Worm (Caenorhabditis elegans) whole organism, young adult: Measurements from ENCODE around the gene fut-1.

Source experiments
- C06A6.2 ChIP-seq: fragments of 200-800 bp; sonication (Bioruptor generic); conservative IDR thresholded peaks from 2 replicates; pipeline ENCODE4 v1.3.6; 2022; ENCODE audit warnings: missing genetic modification characterization, missing compliant biosample characterization
- C17E4.6 ChIP-seq: fragments of 200-800 bp; sonication (Bioruptor generic); IDR thresholded peaks from 2 replicates; pipeline ENCODE4 v1.3.6; 2022; ENCODE audit warnings: missing genetic modification reagents, missing genetic modification characterization, missing compliant biosample characterization
- F22D6.2 ChIP-seq: sonication (generic microtip); optimal IDR thresholded peaks from 2 replicates; lab custom pipeline; 2016; ENCODE audit warnings: mild to moderate bottlenecking, missing genetic modification characterization, missing compliant biosample characterization
- F39B2.1 ChIP-seq: fragments of 200-800 bp; sonication (Bioruptor generic); IDR thresholded peaks from 2 replicates; pipeline ENCODE4 v1.3.6; 2022; ENCODE audit warnings: missing genetic modification reagents, missing genetic modification characterization, missing compliant biosample characterization
- F55B11.4 ChIP-seq: sonication (generic microtip); optimal IDR thresholded peaks from 2 replicates; lab custom pipeline; 2016; ENCODE audit warnings: missing compliant biosample characterization, missing genetic modification characterization, borderline replicate concordance; ENCODE audit not compliant: insufficient read depth
- F57A8.1 ChIP-seq: fragments of 200-800 bp; sonication (Bioruptor generic); optimal IDR thresholded peaks from 2 replicates; lab custom pipeline; 2018; ENCODE audit warnings: mild to moderate bottlenecking, missing genetic modification characterization, moderate library complexity, missing compliant biosample characterization
- F57C9.4 ChIP-seq: sonication (generic microtip); optimal IDR thresholded peaks from 2 replicates; lab custom pipeline; 2017; ENCODE audit warnings: mild to moderate bottlenecking, missing genetic modification characterization, missing compliant biosample characterization
- ama-1 ChIP-seq, 3 experiments: fragments of 150-350 bp in 1 of 3; sonication (generic microtip) in 2 of 3; optimal IDR thresholded peaks; 2 replicates each; lab custom pipeline; 2014 to 2018; ENCODE audit warnings: missing biosample characterization in 2 of 3, missing genetic modification characterization in 2 of 3, missing genetic modification reagents in 2 of 3
- attf-3 ChIP-seq: fragments of 200-800 bp; sonication (Bioruptor generic); conservative IDR thresholded peaks from 2 replicates; pipeline ENCODE4 v1.3.6; 2022; ENCODE audit warnings: missing genetic modification reagents, missing genetic modification characterization, missing compliant biosample characterization
- attf-6 ChIP-seq: fragments of 200-800 bp; sonication (Bioruptor generic); IDR thresholded peaks from 2 replicates; pipeline ENCODE4 v1.3.6; 2022; ENCODE audit warnings: missing genetic modification reagents, missing genetic modification characterization, missing compliant biosample characterization
- ccch-3 ChIP-seq: fragments of 200-800 bp; sonication (Bioruptor generic); optimal IDR thresholded peaks from 2 replicates; lab custom pipeline; 2018; ENCODE audit warnings: mild to moderate bottlenecking, missing genetic modification characterization, missing compliant biosample characterization
- cebp-2 ChIP-seq: fragments of 200-800 bp; sonication (Bioruptor generic); IDR thresholded peaks from 2 replicates; pipeline ENCODE4 v1.3.6; 2022; ENCODE audit warnings: missing genetic modification characterization, missing compliant biosample characterization
- ceh-100 ChIP-seq: fragments of 200-800 bp; sonication (Bioruptor generic); IDR thresholded peaks from 2 replicates; pipeline ENCODE4 v1.3.6; 2022; ENCODE audit warnings: missing genetic modification reagents, missing genetic modification characterization, missing compliant biosample characterization
- ceh-79 ChIP-seq: sonication (generic microtip); optimal IDR thresholded peaks from 2 replicates; lab custom pipeline; 2017; ENCODE audit warnings: mild to moderate bottlenecking, missing genetic modification characterization, missing compliant biosample characterization
- ceh-91 ChIP-seq: fragments of 200-800 bp; sonication (Bioruptor generic); IDR thresholded peaks from 2 replicates; pipeline ENCODE4 v1.3.6; 2022; ENCODE audit warnings: missing genetic modification reagents, missing genetic modification characterization, missing compliant biosample characterization
- chd-7 ChIP-seq: sonication (generic microtip); optimal IDR thresholded peaks from 2 replicates; lab custom pipeline; 2016; ENCODE audit warnings: mild to moderate bottlenecking, missing genetic modification characterization, moderate library complexity, missing compliant biosample characterization
- dpff-1 ChIP-seq: sonication (generic microtip); optimal IDR thresholded peaks from 2 replicates; lab custom pipeline; 2017; ENCODE audit warnings: mild to moderate bottlenecking, missing genetic modification characterization, missing compliant biosample characterization
- dpl-1 ChIP-seq: fragments of 150-350 bp; optimal IDR thresholded peaks from 2 replicates; lab custom pipeline; 2014; ENCODE audit warnings: missing biosample characterization, missing genetic modification reagents, missing genetic modification characterization
- ets-4 ChIP-seq: fragments of 200-800 bp; sonication (Bioruptor generic); optimal IDR thresholded peaks from 2 replicates; lab custom pipeline; 2018; ENCODE audit warnings: mild to moderate bottlenecking, missing genetic modification characterization, missing compliant biosample characterization
- gei-17 ChIP-seq: fragments of 200-800 bp; sonication (Bioruptor generic); optimal IDR thresholded peaks from 2 replicates; lab custom pipeline; 2018; ENCODE audit warnings: mild to moderate bottlenecking, missing genetic modification characterization, missing compliant biosample characterization
- hlh-26 ChIP-seq: fragments of 200-800 bp; sonication (Bioruptor generic); conservative IDR thresholded peaks from 2 replicates; pipeline ENCODE4 v1.3.6; 2022; ENCODE audit warnings: missing genetic modification reagents, missing genetic modification characterization, missing compliant biosample characterization
- hmg-1.2 ChIP-seq: fragments of 200-800 bp; sonication (Bioruptor generic); IDR thresholded peaks from 2 replicates; pipeline ENCODE4 v1.3.6; 2022; ENCODE audit warnings: missing genetic modification reagents, missing genetic modification characterization, missing compliant biosample characterization
- hsf-1 ChIP-seq: fragments of 200-800 bp; sonication (Bioruptor generic); IDR thresholded peaks from 2 replicates; pipeline ENCODE4 v1.3.6; 2022; ENCODE audit warnings: missing genetic modification reagents, missing genetic modification characterization, missing compliant biosample characterization
- lag-1 ChIP-seq: fragments of 200-800 bp; sonication (Bioruptor generic); IDR thresholded peaks from 2 replicates; pipeline ENCODE4 v1.3.6; 2022; ENCODE audit warnings: missing genetic modification reagents, missing genetic modification characterization, missing compliant biosample characterization
- let-607 ChIP-seq, 2 experiments: fragments of 200-800 bp in 1 of 2; sonication (Bioruptor generic) in 1 of 2; sonication (generic microtip) in 1 of 2; optimal IDR thresholded peaks; 2 replicates each; lab custom pipeline; 2016 to 2018; ENCODE audit warnings: mild to moderate bottlenecking in 2 of 2, missing compliant biosample characterization in 2 of 2, missing genetic modification characterization in 2 of 2, moderate library complexity in 2 of 2, missing genotype in 1 of 2
- madf-8 ChIP-seq: fragments of 200-800 bp; sonication (Bioruptor generic); conservative IDR thresholded peaks from 2 replicates; pipeline ENCODE4 v1.3.6; 2022; ENCODE audit warnings: missing genetic modification reagents, missing genetic modification characterization, missing compliant biosample characterization
- mel-28 ChIP-seq: sonication (generic microtip); optimal IDR thresholded peaks from 2 replicates; lab custom pipeline; 2016; ENCODE audit warnings: borderline replicate concordance, mild to moderate bottlenecking, missing genetic modification characterization, missing compliant biosample characterization
- nfyb-1 ChIP-seq: fragments of 200-800 bp; sonication (Bioruptor generic); IDR thresholded peaks from 2 replicates; pipeline ENCODE4 v1.3.6; 2022; ENCODE audit warnings: missing genetic modification reagents, missing genetic modification characterization, missing compliant biosample characterization
- nhr-120 ChIP-seq: fragments of 200-800 bp; sonication (Bioruptor generic); IDR thresholded peaks from 2 replicates; pipeline ENCODE4 v1.3.6; 2022; ENCODE audit warnings: missing genetic modification characterization, missing compliant biosample characterization
- nhr-179 ChIP-seq: sonication (generic microtip); optimal IDR thresholded peaks from 2 replicates; lab custom pipeline; 2016; ENCODE audit warnings: mild to moderate bottlenecking, missing genetic modification characterization, missing compliant biosample characterization
- nhr-90 ChIP-seq: sonication (generic microtip); optimal IDR thresholded peaks from 2 replicates; lab custom pipeline; 2016; ENCODE audit warnings: missing genotype, mild to moderate bottlenecking, missing genetic modification characterization, missing compliant biosample characterization
- pha-4 ChIP-seq: fragments of 150-350 bp; sonication (generic microtip); optimal IDR thresholded peaks from 2 replicates; lab custom pipeline; 2014; ENCODE audit warnings: missing biosample characterization, missing genetic modification reagents, missing genetic modification characterization
- rpc-1 ChIP-seq, 2 experiments: fragments of 150-350 bp in 1 of 2; sonication (generic microtip) in 1 of 2; optimal IDR thresholded peaks; 2 replicates each; lab custom pipeline; 2014 to 2018; ENCODE audit warnings: missing biosample characterization in 1 of 2, missing genetic modification characterization in 1 of 2, missing genetic modification reagents in 1 of 2, missing genotype in 1 of 2
- sdz-38 ChIP-seq: sonication (generic microtip); optimal IDR thresholded peaks from 2 replicates; lab custom pipeline; 2016; ENCODE audit warnings: missing genotype, missing genetic modification characterization, missing compliant biosample characterization
- snpc-1.1 ChIP-seq: sonication (generic microtip); optimal IDR thresholded peaks from 2 replicates; lab custom pipeline; 2017; ENCODE audit warnings: missing genetic modification characterization, mild to moderate bottlenecking, missing compliant biosample characterization, antibody characterized with exemption, moderate library complexity, missing genotype, missing genetic modification reagents; ENCODE audit not compliant: insufficient read depth
- snpc-1.3 ChIP-seq: sonication (generic microtip); optimal IDR thresholded peaks from 2 replicates; lab custom pipeline; 2017; ENCODE audit warnings: missing genetic modification characterization, mild to moderate bottlenecking, missing compliant biosample characterization, antibody characterized with exemption, moderate library complexity, missing genotype, missing genetic modification reagents; ENCODE audit not compliant: insufficient read depth
- tbp1 ChIP-seq: fragments of 200-800 bp; sonication (Bioruptor generic); optimal IDR thresholded peaks from 2 replicates; lab custom pipeline; 2018; ENCODE audit warnings: mild to moderate bottlenecking, missing genetic modification characterization, missing compliant biosample characterization
- tlf-1 ChIP-seq: fragments of 200-800 bp; sonication (Bioruptor generic); optimal IDR thresholded peaks from 2 replicates; lab custom pipeline; 2018; ENCODE audit warnings: mild to moderate bottlenecking, missing genetic modification characterization, missing compliant biosample characterization
- unc-130 ChIP-seq: sonication (generic microtip); optimal IDR thresholded peaks from 2 replicates; lab custom pipeline; 2016; ENCODE audit warnings: missing genetic modification reagents, missing genetic modification characterization, missing compliant biosample characterization
- unc-62 ChIP-seq: fragments of 150-350 bp; optimal IDR thresholded peaks from 2 replicates; lab custom pipeline; 2014; ENCODE audit warnings: missing biosample characterization, missing genetic modification reagents, missing genetic modification characterization
- zfh-2 ChIP-seq: fragments of 200-800 bp; sonication (Bioruptor generic); conservative IDR thresholded peaks from 2 replicates; pipeline ENCODE4 v1.3.6; 2022; ENCODE audit warnings: missing genetic modification reagents, missing genetic modification characterization, missing compliant biosample characterization
- ztf-18 ChIP-seq: sonication (generic microtip); optimal IDR thresholded peaks from 2 replicates; lab custom pipeline; 2016; ENCODE audit warnings: missing genotype, mild to moderate bottlenecking, missing genetic modification characterization, missing compliant biosample characterization
- ztf-22 ChIP-seq: fragments of 200-800 bp; sonication (Bioruptor generic); optimal IDR thresholded peaks from 2 replicates; lab custom pipeline; 2018; ENCODE audit warnings: mild to moderate bottlenecking, missing genetic modification characterization, moderate library complexity, missing compliant biosample characterization

The fut-1 gene

DNA sequence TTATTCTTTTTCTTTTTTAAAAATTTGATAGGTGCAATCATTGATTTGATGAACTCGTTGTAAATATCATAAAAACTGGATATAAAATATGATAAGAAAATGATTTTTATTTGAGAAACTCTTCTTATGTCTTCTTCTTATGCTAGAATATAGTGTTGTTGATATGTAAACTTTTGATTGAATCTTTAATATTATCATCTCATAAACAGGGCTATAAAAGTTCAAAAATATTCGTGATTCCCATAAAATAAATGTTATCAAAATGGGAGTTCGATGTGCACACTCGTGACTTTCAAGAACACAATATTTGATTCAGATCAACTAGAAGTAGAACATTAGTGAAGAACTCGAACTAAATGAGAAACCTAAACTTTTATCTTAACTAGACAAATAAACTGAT lies 20.4 kb downstream of the fut-1 start:
- no peak for TF ChIP-seq dpl-1 (GFP tag; lab: Kevin White, UChicago)
- TF ChIP-seq snpc-1.1 (tag; lab: Kevin White, UChicago), result no peak
- no peak for TF ChIP-seq hsf-1 (GFP tag; lab: Robert Waterston, UW)
- TF ChIP-seq F57A8.1, result no peak
- TF ChIP-seq lag-1 (GFP tag; lab: Robert Waterston, UW), result no peak
- TF ChIP-seq ets-4 (GFP tag; lab: Kevin White, UChicago), result no peak
- no peak for TF ChIP-seq F57C9.4
- no peak for TF ChIP-seq attf-3
- TF ChIP-seq unc-62 (GFP tag; lab: Kevin White, UChicago), result peak; percentile 14

- TF ChIP-seq F22D6.2 (no peak), attf-6 (GFP tag; lab: Robert Waterston, UW) (no peak), zfh-2 (no peak), hlh-26 (GFP tag; lab: Robert Waterston, UW) (no peak), attf-3 (no peak), nhr-90 (no peak), tlf-1 (GFP tag; lab: Kevin White, UChicago) (no peak), ceh-91 (GFP tag; lab: Robert Waterston, UW) (no peak), dpff-1 (tag; lab: Kevin White, UChicago) (no peak), nfyb-1 (no peak), ceh-79 (tag; lab: Kevin White, UChicago) (no peak), F55B11.4 (tag; lab: Kevin White, UChicago) (no peak), tbp1 (GFP tag; lab: Kevin White, UChicago) (no peak), hmg-1.2 (GFP tag; lab: Robert Waterston, UW) (no peak), nhr-179 (tag; lab: Kevin White, UChicago) (no peak), ccch-3 (GFP tag; lab: Kevin White, UChicago) (no peak), F39B2.1 (GFP tag; lab: Robert Waterston, UW) (no peak), ama-1 (optimal IDR thresholded peaks at IDR 0.05; lab: Kevin White, UChicago) (no peak), ama-1 (GFP tag; optimal IDR thresholded peaks at IDR 0.05; lab: Kevin White, UChicago) (no peak)
- TF ChIP-seq, all 124 proteins: peak for 0
Measured at ce11 chrII:8738244-8738643, 21.1 kb downstream of the fut-1 start.

ce11 chrII:8737456-8737855 lies 21.9 kb downstream of the fut-1 start, which contains the start of gene idpb-4:
TSS of gene idpb-4 (minus strand) at chrII:8737556.
- TF ChIP-seq let-607 (tag; optimal IDR thresholded peaks at IDR 0.05; lab: Kevin White, UChicago) (no peak), pha-4 (tag; lab: Kevin White, UChicago) (no peak), gei-17 (GFP tag; lab: Kevin White, UChicago) (no peak), sdz-38 (tag; lab: Kevin White, UChicago) (no peak), unc-62 (GFP tag; lab: Kevin White, UChicago) (no peak), mel-28 (tag; lab: Kevin White, UChicago) (no peak), chd-7 (no peak), ztf-18 (no peak), C06A6.2 (GFP tag; lab: Robert Waterston, UW) (no peak), nhr-120 (GFP tag; lab: Robert Waterston, UW) (no peak), C17E4.6 (no peak), rpc-1 (optimal IDR thresholded peaks at IDR 0.05; lab: Kevin White, UChicago) (no peak), rpc-1 (tag; optimal IDR thresholded peaks at IDR 0.05; lab: Kevin White, UChicago) (no peak), ama-1 (optimal IDR thresholded peaks at IDR 0.05; lab: Kevin White, UChicago) (no peak), ama-1 (GFP tag; optimal IDR thresholded peaks at IDR 0.05; lab: Kevin White, UChicago) (no peak), ceh-100 (GFP tag; lab: Robert Waterston, UW) (no peak), unc-130 (GFP tag; lab: Kevin White, UChicago) (no peak), cebp-2 (no peak), madf-8 (no peak), ztf-22 (no peak), snpc-1.3 (no peak)
